Worm (Caenorhabditis elegans) whole organism, L2 larva: ENCODE results near the gene mec-9.

ENCODE experiments used
- C34F6.9 ChIP-seq: fragments of 150-350 bp; optimal IDR thresholded peaks from 2 replicates; lab custom pipeline; 2014; ENCODE audit warnings: missing biosample characterization, missing genetic modification characterization
- Y55F3AM.14 ChIP-seq: fragments of 200-800 bp; sonication (Bioruptor generic); optimal IDR thresholded peaks from 2 replicates; lab custom pipeline; 2018; ENCODE audit warnings: mild to moderate bottlenecking, missing genetic modification characterization, missing compliant biosample characterization
- ZK546.5 ChIP-seq: sonication (generic microtip); optimal IDR thresholded peaks from 2 replicates; lab custom pipeline; 2017; ENCODE audit warnings: missing biosample characterization, missing genetic modification characterization
- alr-1 ChIP-seq: fragments of 150-350 bp; optimal IDR thresholded peaks from 2 replicates; lab custom pipeline; 2014; ENCODE audit warnings: missing biosample characterization, missing genetic modification characterization
- ama-1 ChIP-seq: fragments of 150-350 bp; optimal IDR thresholded peaks from 2 replicates; lab custom pipeline; 2018; ENCODE audit warnings: inconsistent platforms
- blmp-1 ChIP-seq: sonication (generic microtip); optimal IDR thresholded peaks from 2 replicates; lab custom pipeline; 2017; ENCODE audit warnings: missing genetic modification characterization, mild to moderate bottlenecking, missing compliant biosample characterization, antibody characterized with exemption, moderate library complexity; ENCODE audit not compliant: insufficient read depth
- ceh-16 ChIP-seq: fragments of 150-350 bp; optimal IDR thresholded peaks from 2 replicates; lab custom pipeline; 2014; ENCODE audit warnings: missing biosample characterization, missing genetic modification characterization
- ceh-82 ChIP-seq: fragments of 150-350 bp; optimal IDR thresholded peaks from 2 replicates; lab custom pipeline; 2014; ENCODE audit warnings: missing biosample characterization, missing genetic modification characterization
- crh-2 ChIP-seq: sonication (generic microtip); optimal IDR thresholded peaks from 2 replicates; lab custom pipeline; 2017; ENCODE audit warnings: missing biosample characterization, missing genetic modification characterization
- dmd-4 ChIP-seq: sonication (generic microtip); optimal IDR thresholded peaks from 2 replicates; lab custom pipeline; 2017; ENCODE audit warnings: missing biosample characterization, missing genetic modification characterization
- egl-27 ChIP-seq: sonication (generic microtip); optimal IDR thresholded peaks from 3 replicates; lab custom pipeline; 2017; ENCODE audit warnings: missing biosample characterization, missing genetic modification reagents, missing genetic modification characterization
- fos-1 ChIP-seq: fragments of 150-350 bp; optimal IDR thresholded peaks from 2 replicates; lab custom pipeline; 2014; ENCODE audit warnings: missing biosample characterization, missing genetic modification characterization
- gmeb-1 ChIP-seq: fragments of 150-350 bp; optimal IDR thresholded peaks from 2 replicates; lab custom pipeline; 2014; ENCODE audit warnings: missing biosample characterization, missing genetic modification characterization
- lin-13 ChIP-seq: fragments of 150-350 bp; optimal IDR thresholded peaks from 2 replicates; lab custom pipeline; 2014; ENCODE audit warnings: missing biosample characterization, missing genetic modification reagents, missing genetic modification characterization
- lin-39 ChIP-seq: fragments of 150-350 bp; optimal IDR thresholded peaks from 2 replicates; lab custom pipeline; 2014; ENCODE audit warnings: missing biosample characterization, missing genetic modification reagents, missing genetic modification characterization
- lsy-2 ChIP-seq, 2 experiments: fragments of 150-350 bp in 1 of 2; sonication (generic microtip) in 1 of 2; optimal IDR thresholded peaks; 2 replicates each; lab custom pipeline; 2014 to 2017; ENCODE audit warnings: missing biosample characterization in 2 of 2, missing genetic modification characterization in 2 of 2
- mab-5 ChIP-seq: fragments of 150-350 bp; optimal IDR thresholded peaks from 2 replicates; lab custom pipeline; 2014; ENCODE audit warnings: missing biosample characterization, missing genetic modification characterization
- mbf-1 ChIP-seq: sonication (generic microtip); optimal IDR thresholded peaks from 2 replicates; lab custom pipeline; 2017; ENCODE audit warnings: missing biosample characterization, missing genetic modification characterization
- mdl-1 ChIP-seq, 2 experiments: fragments of 150-350 bp in 1 of 2; sonication (generic microtip) in 1 of 2; optimal IDR thresholded peaks; 2 replicates each; lab custom pipeline; 2017; ENCODE audit warnings: missing biosample characterization in 2 of 2, missing genetic modification characterization in 2 of 2
- nhr-12 ChIP-seq: fragments of 150-350 bp; optimal IDR thresholded peaks from 2 replicates; lab custom pipeline; 2014; ENCODE audit warnings: missing biosample characterization, missing genetic modification characterization
- nhr-129 ChIP-seq: fragments of 150-350 bp; optimal IDR thresholded peaks from 2 replicates; lab custom pipeline; 2014; ENCODE audit warnings: missing biosample characterization, missing genetic modification characterization
- nhr-21 ChIP-seq: fragments of 150-350 bp; optimal IDR thresholded peaks from 2 replicates; lab custom pipeline; 2014; ENCODE audit warnings: missing biosample characterization, missing genetic modification characterization
- nhr-23 ChIP-seq: fragments of 150-350 bp; optimal IDR thresholded peaks from 2 replicates; lab custom pipeline; 2014; ENCODE audit warnings: missing biosample characterization, missing genetic modification reagents, missing genetic modification characterization
- nhr-25 ChIP-seq: fragments of 150-350 bp; sonication (generic microtip); optimal IDR thresholded peaks from 3 replicates; lab custom pipeline; 2014; ENCODE audit warnings: missing biosample characterization, missing genetic modification characterization
- skn-1 ChIP-seq: sonication (generic microtip); optimal IDR thresholded peaks from 2 replicates; lab custom pipeline; 2017; ENCODE audit warnings: missing biosample characterization, missing genetic modification characterization
- sma-9 ChIP-seq, 2 experiments: fragments of 150-350 bp in 1 of 2; sonication (generic microtip) in 1 of 2; optimal IDR thresholded peaks; 2 replicates each; lab custom pipeline; 2014 to 2016; ENCODE audit warnings: missing genetic modification characterization in 2 of 2, mild to moderate bottlenecking in 1 of 2, missing biosample characterization in 1 of 2, missing compliant biosample characterization in 1 of 2, missing genetic modification reagents in 1 of 2, moderate library complexity in 1 of 2
- snpc-4 ChIP-seq: fragments of 150-350 bp; optimal IDR thresholded peaks from 2 replicates; lab custom pipeline; 2014; ENCODE audit warnings: missing biosample characterization, missing genetic modification characterization
- unc-39 ChIP-seq: fragments of 150-350 bp; optimal IDR thresholded peaks from 2 replicates; lab custom pipeline; 2014; ENCODE audit warnings: missing biosample characterization, missing genetic modification characterization
- unc-55 ChIP-seq: fragments of 150-350 bp; sonication (generic microtip); optimal IDR thresholded peaks from 3 replicates; lab custom pipeline; 2014; ENCODE audit warnings: missing biosample characterization, missing genetic modification reagents, missing genetic modification characterization
- unc-62 ChIP-seq: fragments of 150-350 bp; optimal IDR thresholded peaks from 2 replicates; lab custom pipeline; 2014; ENCODE audit warnings: missing biosample characterization, missing genetic modification reagents, missing genetic modification characterization
- zag-1 ChIP-seq: fragments of 150-350 bp; optimal IDR thresholded peaks from 2 replicates; lab custom pipeline; 2014; ENCODE audit warnings: missing biosample characterization, missing genetic modification characterization
- ztf-1 ChIP-seq: fragments of 200-800 bp; sonication (Bioruptor generic); conservative IDR thresholded peaks from 2 replicates; pipeline ENCODE4 v1.3.6; 2022; ENCODE audit warnings: missing genetic modification characterization, missing compliant biosample characterization
- ztf-4 ChIP-seq: fragments of 150-350 bp; optimal IDR thresholded peaks from 2 replicates; lab custom pipeline; 2014; ENCODE audit warnings: missing biosample characterization, missing genetic modification characterization

Gene mec-9

ce11 chrV:9906115-9906514, 8.8 kb downstream of the mec-9 start, which contains the start of gene fipr-11:
TSS of gene fipr-11 (minus strand) at chrV:9906215.
- no peak for TF ChIP-seq nhr-12 (tag; lab: Kevin White, UChicago)
- TF ChIP-seq nhr-25 (tag; lab: Kevin White, UChicago), result no peak
- TF ChIP-seq dmd-4 (tag; lab: Kevin White, UChicago), result no peak
- TF ChIP-seq, all 48 proteins: peak for 0

- TF ChIP-seq unc-39 (tag; lab: Kevin White, UChicago), result no peak
- TF ChIP-seq gmeb-1 (tag; lab: Kevin White, UChicago), result no peak
- TF ChIP-seq unc-55 (GFP tag; lab: Kevin White, UChicago), result no peak
- no peak for TF ChIP-seq ceh-16 (tag; lab: Kevin White, UChicago)
- TF ChIP-seq ceh-82 (tag; lab: Kevin White, UChicago), result no peak
- TF ChIP-seq mbf-1, result no peak
- TF ChIP-seq nhr-21 (tag; lab: Kevin White, UChicago), result no peak
- no peak for TF ChIP-seq nhr-12 (tag; lab: Kevin White, UChicago)
- TF ChIP-seq zag-1 (tag; lab: Kevin White, UChicago), result no peak
- TF ChIP-seq blmp-1, result no peak
- no peak for TF ChIP-seq mab-5 (tag; lab: Kevin White, UChicago)
- no peak for TF ChIP-seq lin-13 (GFP tag; lab: Kevin White, UChicago)
- no peak for TF ChIP-seq C34F6.9 (tag; lab: Kevin White, UChicago)
- no peak for TF ChIP-seq unc-62 (GFP tag; lab: Kevin White, UChicago)
- TF ChIP-seq sma-9 (GFP tag; optimal IDR thresholded peaks at IDR 0.05; lab: Kevin White, UChicago), result no peak
- TF ChIP-seq sma-9 (tag; optimal IDR thresholded peaks at IDR 0.05; lab: Kevin White, UChicago), result no peak
Measured at ce11 chrV:9901119-9901518, 13.8 kb downstream of the mec-9 start.

DNA sequence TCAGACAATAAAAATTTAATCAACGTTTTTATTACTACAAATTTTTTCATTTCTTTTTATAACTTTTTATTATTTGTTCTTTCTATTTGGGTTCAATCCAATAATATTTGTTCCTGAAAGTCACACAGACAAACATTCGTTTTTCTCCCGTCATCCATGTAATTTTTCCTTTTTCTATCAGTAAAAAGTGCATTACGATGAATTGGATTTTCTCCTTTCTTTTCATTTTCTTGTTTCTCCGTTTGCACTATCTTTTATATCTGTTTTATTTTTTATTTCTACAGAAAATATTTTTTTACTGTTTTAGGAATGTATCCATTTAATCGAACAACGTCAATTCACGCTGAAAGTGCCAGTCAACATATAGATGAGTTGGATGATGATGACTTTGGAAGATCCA, 15.6 kb downstream of the mec-9 start, which contains the start of gene egl-47:
Gene egl-47 (plus strand): TSS at position 301 of the 400 bp plus-strand sequence.
- TF ChIP-seq lsy-2 (tag; optimal IDR thresholded peaks at IDR 0.05; lab: Kevin White, UChicago) (no peak), dmd-4 (tag; lab: Kevin White, UChicago) (no peak), ZK546.5 (no peak), Y55F3AM.14 (GFP tag; lab: Kevin White, UChicago) (no peak), egl-27 (tag; lab: Kevin White, UChicago) (no peak), ztf-4 (tag; lab: Kevin White, UChicago) (no peak), snpc-4 (tag; lab: Kevin White, UChicago) (no peak), mdl-1 (tag; optimal IDR thresholded peaks at IDR 0.05; lab: Kevin White, UChicago) (no peak), blmp-1 (no peak), zag-1 (tag; lab: Kevin White, UChicago) (no peak)

ce11 chrV:9889629-9890028, 25.3 kb downstream of the mec-9 start, which contains the start of gene fshr-1:
TSS of gene fshr-1 (plus strand) at chrV:9889837.
- TF ChIP-seq fos-1, result peak; percentile 57
- TF ChIP-seq crh-2, result peak; percentile 30
- no peak for TF ChIP-seq alr-1 (tag; lab: Kevin White, UChicago)

ce11 chrV:9885918-9886488, 28.9 kb downstream of the mec-9 start, which contains the start of gene clp-9:
TSS of gene clp-9 (minus strand) at chrV:9885968.
- TF ChIP-seq fos-1 (no peak), C34F6.9 (tag; lab: Kevin White, UChicago) (peak; percentile 31), skn-1 (tag; lab: Kevin White, UChicago) (no peak), lin-39 (tag; lab: Kevin White, UChicago) (no peak), unc-55 (GFP tag; lab: Kevin White, UChicago) (peak; percentile 77)

DNA sequence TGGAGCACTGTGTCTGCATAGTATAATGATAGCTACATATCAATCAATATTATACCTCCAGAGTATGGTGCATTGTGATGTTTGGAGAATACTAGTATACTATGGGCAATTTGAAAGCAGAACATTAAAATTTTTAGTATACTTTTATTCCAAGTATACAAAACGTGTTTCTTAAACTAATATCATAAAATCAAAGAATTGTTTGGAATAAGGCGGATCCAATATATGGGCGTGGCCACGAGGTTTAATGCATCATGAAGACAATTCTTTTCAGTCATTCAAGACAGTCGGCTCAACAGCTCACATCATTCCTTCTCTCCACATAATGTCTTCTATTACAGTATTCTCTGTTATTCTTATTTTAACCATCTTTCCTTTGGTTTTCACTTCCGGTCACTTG, 35.1 kb downstream of the mec-9 start, which contains the start of gene sdz-31:
Gene sdz-31 (plus strand): TSS at position 301 of the 400 bp plus-strand sequence.
- TF ChIP-seq nhr-23 (tag; lab: Kevin White, UChicago) (no peak), nhr-129 (no peak), ztf-1 (GFP tag; lab: Robert Waterston, UW) (no peak), alr-1 (tag; lab: Kevin White, UChicago) (no peak), ama-1 (lab: Kevin White, UChicago) (no peak)
- TF ChIP-seq, all 48 proteins: peak for 0
